Fruit fly (Drosophila melanogaster) whole organism, embryonic: ENCODE results near the gene pps.

Experiments used
- Atf-2 ChIP-seq: fragments of 200-800 bp; sonication (Bioruptor generic); optimal IDR thresholded peaks from 2 replicates; lab custom pipeline; 2016; ENCODE audit warnings: missing biosample characterization, missing genetic modification characterization
- CG10431 ChIP-seq: fragments of 200-800 bp; sonication (Bioruptor generic); optimal IDR thresholded peaks from 3 replicates; lab custom pipeline; 2018; ENCODE audit warnings: missing biosample characterization, mild to moderate bottlenecking, missing genetic modification characterization
- CG10959 ChIP-seq: fragments of 200-800 bp; sonication (Bioruptor generic); IDR thresholded peaks from 2 replicates; pipeline ENCODE4 v1.3.6; 2022; ENCODE audit warnings: missing biosample characterization, missing genetic modification characterization
- CG12391 ChIP-seq: fragments of 200-800 bp; sonication (Bioruptor generic); optimal IDR thresholded peaks from 3 replicates; lab custom pipeline; 2018; ENCODE audit warnings: missing biosample characterization, mild to moderate bottlenecking, missing genetic modification characterization, moderate library complexity
- CG13287 ChIP-seq: fragments of 200-800 bp; sonication (Bioruptor generic); IDR thresholded peaks from 2 replicates; pipeline ENCODE4 v1.3.6; 2022; ENCODE audit warnings: missing biosample characterization, missing genetic modification characterization; ENCODE audit not compliant: partially characterized antibody
- CG13424 ChIP-seq: fragments of 200-800 bp; sonication (Bioruptor generic); optimal IDR thresholded peaks from 2 replicates; lab custom pipeline; 2019; ENCODE audit warnings: missing biosample characterization, mild to moderate bottlenecking, missing genetic modification characterization, moderate library complexity
- CG14050 ChIP-seq: fragments of 200-800 bp; sonication (Bioruptor generic); IDR thresholded peaks from 3 replicates; pipeline ENCODE4 v1.3.6; 2022; ENCODE audit warnings: missing biosample characterization, missing genetic modification characterization
- CG15269 ChIP-seq: fragments of 200-800 bp; sonication (Bioruptor generic); optimal IDR thresholded peaks from 2 replicates; lab custom pipeline; 2018; ENCODE audit warnings: missing biosample characterization, mild to moderate bottlenecking, missing genetic modification characterization, moderate library complexity
- CG16813 ChIP-seq: fragments of 200-800 bp; sonication (Bioruptor generic); IDR thresholded peaks from 3 replicates; pipeline ENCODE4 v1.3.6; 2022; ENCODE audit warnings: missing biosample characterization, missing genetic modification characterization; ENCODE audit not compliant: partially characterized antibody
- CG18476 ChIP-seq: fragments of 200-800 bp; sonication (Bioruptor generic); optimal IDR thresholded peaks from 2 replicates; lab custom pipeline; 2016; ENCODE audit warnings: missing biosample characterization, mild to moderate bottlenecking, missing genetic modification characterization
- CG18619 ChIP-seq: fragments of 200-800 bp; sonication (Bioruptor generic); optimal IDR thresholded peaks from 3 replicates; lab custom pipeline; 2017; ENCODE audit warnings: missing biosample characterization, mild to moderate bottlenecking, missing genetic modification characterization
- CG3163 ChIP-seq: fragments of 200-800 bp; sonication (Bioruptor generic); optimal IDR thresholded peaks from 3 replicates; lab custom pipeline; 2016; ENCODE audit warnings: missing biosample characterization, missing genetic modification characterization
- CG3838 ChIP-seq: fragments of 200-800 bp; sonication (Bioruptor generic); optimal IDR thresholded peaks from 3 replicates; lab custom pipeline; 2016; ENCODE audit warnings: missing biosample characterization, missing genetic modification characterization
- CG5180 ChIP-seq: fragments of 200-800 bp; sonication (Bioruptor generic); optimal IDR thresholded peaks from 3 replicates; lab custom pipeline; 2017; ENCODE audit warnings: missing biosample characterization, missing genetic modification characterization, mild to moderate bottlenecking, moderate library complexity, missing genetic modification reagents
- CG6254 ChIP-seq: fragments of 200-800 bp; sonication (Bioruptor generic); optimal IDR thresholded peaks from 3 replicates; lab custom pipeline; 2017; ENCODE audit warnings: mild to moderate bottlenecking, missing biosample characterization, missing genetic modification reagents, missing genetic modification characterization
- CG6765 ChIP-seq: fragments of 200-800 bp; sonication (Bioruptor generic); optimal IDR thresholded peaks from 3 replicates; lab custom pipeline; 2017; ENCODE audit warnings: missing biosample characterization, mild to moderate bottlenecking, missing genetic modification characterization
- CG7556 ChIP-seq: fragments of 200-800 bp; sonication (Bioruptor generic); optimal IDR thresholded peaks from 2 replicates; lab custom pipeline; 2017; ENCODE audit warnings: missing biosample characterization, mild to moderate bottlenecking, missing genetic modification characterization
- CG7928 ChIP-seq: fragments of 200-800 bp; sonication (Bioruptor generic); optimal IDR thresholded peaks from 2 replicates; lab custom pipeline; 2017; ENCODE audit warnings: missing biosample characterization, mild to moderate bottlenecking, missing genetic modification characterization
- CG8924 ChIP-seq: fragments of 200-800 bp; optimal IDR thresholded peaks from 3 replicates; lab custom pipeline; 2019; ENCODE audit warnings: missing biosample characterization, mild to moderate bottlenecking, missing genetic modification characterization, moderate library complexity
- CG9437 ChIP-seq: fragments of 200-800 bp; sonication (Bioruptor generic); optimal IDR thresholded peaks from 2 replicates; lab custom pipeline; 2018; ENCODE audit warnings: missing biosample characterization, mild to moderate bottlenecking, missing genetic modification characterization
- CoRest ChIP-seq: fragments of 200-800 bp; sonication (Bioruptor generic); optimal IDR thresholded peaks from 3 replicates; lab custom pipeline; 2018; ENCODE audit warnings: missing biosample characterization, mild to moderate bottlenecking, missing genetic modification characterization, moderate library complexity
- Dref ChIP-seq: fragments of 200-800 bp; sonication (Bioruptor generic); IDR thresholded peaks from 2 replicates; pipeline ENCODE4 v1.3.6; 2022; ENCODE audit warnings: missing biosample characterization, missing genetic modification characterization
- Drgx ChIP-seq: fragments of 200-800 bp; sonication (Bioruptor generic); IDR thresholded peaks from 2 replicates; pipeline ENCODE4 v1.3.6; 2022; ENCODE audit warnings: missing biosample characterization, missing genetic modification characterization
- Fer1 ChIP-seq: fragments of 200-800 bp; sonication (Bioruptor generic); optimal IDR thresholded peaks from 2 replicates; lab custom pipeline; 2017; ENCODE audit warnings: missing biosample characterization, mild to moderate bottlenecking, missing genetic modification characterization
- NC2β ChIP-seq: fragments of 200-800 bp; sonication (Bioruptor generic); optimal IDR thresholded peaks from 2 replicates; lab custom pipeline; 2016; ENCODE audit warnings: missing biosample characterization, missing genetic modification characterization
- Ssrp ChIP-seq: fragments of 200-800 bp; sonication (Bioruptor generic); optimal IDR thresholded peaks from 2 replicates; lab custom pipeline; 2018; ENCODE audit warnings: missing biosample characterization, mild to moderate bottlenecking, missing genetic modification characterization, moderate library complexity
- Xbp1 ChIP-seq: fragments of 200-800 bp; sonication (Bioruptor generic); optimal IDR thresholded peaks from 3 replicates; lab custom pipeline; 2016; ENCODE audit warnings: missing biosample characterization, mild to moderate bottlenecking, missing genetic modification characterization
- Xrp1 ChIP-seq: fragments of 200-800 bp; sonication (Bioruptor generic); IDR thresholded peaks from 2 replicates; pipeline ENCODE4 v1.3.6; 2022; ENCODE audit warnings: missing biosample characterization, missing genetic modification characterization
- bab2 ChIP-seq: fragments of 200-800 bp; sonication (Bioruptor generic); optimal IDR thresholded peaks from 2 replicates; lab custom pipeline; 2016; ENCODE audit warnings: missing biosample characterization, missing genetic modification characterization
- bbx ChIP-seq: fragments of 200-800 bp; sonication (Bioruptor generic); IDR thresholded peaks from 2 replicates; pipeline ENCODE4 v1.3.6; 2022; ENCODE audit warnings: missing biosample characterization, missing genetic modification characterization; ENCODE audit not compliant: partially characterized antibody
- btn ChIP-seq: fragments of 200-800 bp; sonication (Bioruptor generic); optimal IDR thresholded peaks from 2 replicates; lab custom pipeline; 2016; ENCODE audit warnings: missing biosample characterization, missing genetic modification characterization
- cad ChIP-seq: fragments of >200 bp; optimal IDR thresholded peaks from 2 replicates; lab custom pipeline; 2017; ENCODE audit warnings: missing biosample characterization, missing genetic modification characterization
- crol ChIP-seq: fragments of 200-800 bp; sonication (Bioruptor generic); IDR thresholded peaks from 2 replicates; pipeline ENCODE4 v1.3.6; 2022; ENCODE audit warnings: missing biosample characterization, missing genetic modification characterization
- dan ChIP-seq: fragments of 200-800 bp; sonication (Bioruptor generic); IDR thresholded peaks from 2 replicates; pipeline ENCODE4 v1.3.6; 2022; ENCODE audit warnings: missing biosample characterization, missing genetic modification characterization
- dimm ChIP-seq: fragments of 200-800 bp; sonication (Bioruptor generic); IDR thresholded peaks from 2 replicates; pipeline ENCODE4 v1.3.6; 2022; ENCODE audit warnings: missing biosample characterization, missing genetic modification characterization
- disco-r ChIP-seq: fragments of 200-800 bp; sonication (Bioruptor generic); optimal IDR thresholded peaks from 2 replicates; lab custom pipeline; 2016; ENCODE audit warnings: missing biosample characterization, missing genetic modification characterization
- dmrt99B ChIP-seq: fragments of 200-800 bp; sonication (Bioruptor generic); optimal IDR thresholded peaks from 2 replicates; lab custom pipeline; 2018; ENCODE audit warnings: missing biosample characterization, mild to moderate bottlenecking, missing genetic modification characterization, moderate library complexity
- en ChIP-seq: fragments of 200-800 bp; sonication (Bioruptor generic); optimal IDR thresholded peaks from 2 replicates; lab custom pipeline; 2016; ENCODE audit warnings: missing biosample characterization, missing genetic modification characterization
- esg ChIP-seq: fragments of 200-800 bp; sonication (Bioruptor generic); conservative IDR thresholded peaks from 2 replicates; pipeline ENCODE4 v1.3.6; 2022; ENCODE audit warnings: missing biosample characterization, missing genetic modification characterization
- grn ChIP-seq: fragments of 200-800 bp; sonication (Bioruptor generic); optimal IDR thresholded peaks from 3 replicates; lab custom pipeline; 2017; ENCODE audit warnings: missing biosample characterization, missing genetic modification characterization
- h ChIP-seq: fragments of >200 bp; optimal IDR thresholded peaks from 2 replicates; lab custom pipeline; 2017
- hb ChIP-seq: fragments of 200-800 bp; sonication (Bioruptor generic); IDR thresholded peaks from 3 replicates; pipeline ENCODE4 v1.3.6; 2022; ENCODE audit warnings: missing biosample characterization, missing genetic modification characterization; ENCODE audit not compliant: partially characterized antibody
- mld ChIP-seq: fragments of 200-800 bp; sonication (Bioruptor generic); IDR thresholded peaks from 3 replicates; pipeline ENCODE4 v1.3.6; 2022; ENCODE audit warnings: missing biosample characterization, missing genetic modification characterization; ENCODE audit not compliant: partially characterized antibody
- pros ChIP-seq: fragments of 200-800 bp; sonication (Bioruptor generic); optimal IDR thresholded peaks from 3 replicates; lab custom pipeline; 2019; ENCODE audit warnings: missing biosample characterization, mild to moderate bottlenecking, missing genetic modification characterization, moderate library complexity
- shn ChIP-seq: fragments of 200-800 bp; sonication (Bioruptor generic); optimal IDR thresholded peaks from 3 replicates; lab custom pipeline; 2016; ENCODE audit warnings: missing biosample characterization, missing genetic modification characterization
- sisA ChIP-seq: fragments of 200-800 bp; sonication (Bioruptor generic); IDR thresholded peaks from 2 replicates; pipeline ENCODE4 v1.3.6; 2022; ENCODE audit warnings: missing biosample characterization, missing genetic modification characterization
- slbo ChIP-seq: fragments of 200-800 bp; sonication (Bioruptor generic); IDR thresholded peaks from 2 replicates; pipeline ENCODE4 v1.3.6; 2022; ENCODE audit warnings: missing biosample characterization, missing genetic modification characterization
- slou ChIP-seq: fragments of 200-800 bp; sonication (Bioruptor generic); optimal IDR thresholded peaks from 3 replicates; lab custom pipeline; 2016; ENCODE audit warnings: missing biosample characterization, missing genetic modification characterization
- vvl ChIP-seq: fragments of 200-800 bp; sonication (Bioruptor generic); IDR thresholded peaks from 2 replicates; pipeline ENCODE4 v1.3.6; 2022; ENCODE audit warnings: missing biosample characterization, missing genetic modification characterization

The pps gene

dm6 chr3R:12442601-12443533 is 29.2 kb downstream of the pps start (continued):
- TF ChIP-seq cad (GFP tag; lab: Kevin White, UChicago), result no peak
- no peak for TF ChIP-seq bbx (GFP tag; lab: Robert Waterston, UW)
- no peak for TF ChIP-seq dimm
- no peak for TF ChIP-seq disco-r (GFP tag; lab: Kevin White, UChicago)
- TF ChIP-seq CG10959 (GFP tag; lab: Robert Waterston, UW), result no peak
- no peak for TF ChIP-seq CG6254 (GFP tag; lab: Kevin White, UChicago)
- no peak for TF ChIP-seq sisA
- TF ChIP-seq CG15269 (tag; lab: Kevin White, UChicago), result peak; percentile 71
- TF ChIP-seq CG14050 (GFP tag; lab: Robert Waterston, UW), result 0 out of 3 replicates have a peak, but pooled peaks have one; percentile 23
- TF ChIP-seq grn, result no peak
- no peak for TF ChIP-seq CG10431
- TF ChIP-seq en (GFP tag; lab: Kevin White, UChicago), result no peak
- TF ChIP-seq CG3838, result no peak
- TF ChIP-seq hb (GFP tag; lab: Robert Waterston, UW), result no peak
- no peak for TF ChIP-seq Dref (GFP tag; lab: Robert Waterston, UW)
- no peak for TF ChIP-seq CG6765
- peak; percentile 4 for TF ChIP-seq CG3163
- peak; percentile 33 for TF ChIP-seq Fer1
- peak; percentile 27 for TF ChIP-seq CG8924
- peak; percentile 30; the same call in 1 of the 2 replicates for TF ChIP-seq Xrp1 (GFP tag; lab: Robert Waterston, UW)
- TF ChIP-seq dan (GFP tag; lab: Robert Waterston, UW), result no peak
- no peak for TF ChIP-seq slou (GFP tag; lab: Kevin White, UChicago)
- no peak for TF ChIP-seq mld (GFP tag; lab: Robert Waterston, UW)
- TF ChIP-seq crol, result no peak
- peak; percentile 37 for TF ChIP-seq CG7556 (GFP tag; lab: Kevin White, UChicago)
- no peak for TF ChIP-seq h (lab: Kevin White, UChicago)
- peak; percentile 58 for TF ChIP-seq CoRest
- TF ChIP-seq CG7928 (GFP tag; lab: Kevin White, UChicago), result no peak
- no peak for TF ChIP-seq CG16813 (GFP tag; lab: Robert Waterston, UW)
- no peak for TF ChIP-seq shn (GFP tag; lab: Kevin White, UChicago)
- TF ChIP-seq CG18476 (GFP tag; lab: Kevin White, UChicago), result no peak
- no peak for TF ChIP-seq vvl (GFP tag; lab: Robert Waterston, UW)
- TF ChIP-seq CG13287 (GFP tag; lab: Robert Waterston, UW), result no peak
- TF ChIP-seq Drgx (GFP tag; lab: Robert Waterston, UW), result peak; percentile 55
- TF ChIP-seq CG9437 (GFP tag; lab: Kevin White, UChicago), result no peak
- no peak for TF ChIP-seq NC2β (GFP tag; lab: Kevin White, UChicago)
- no peak for TF ChIP-seq esg
- peak; percentile 53 for TF ChIP-seq CG13424 (tag; lab: Kevin White, UChicago)
- TF ChIP-seq btn (GFP tag; lab: Kevin White, UChicago), result no peak
- peak; percentile 16 for TF ChIP-seq CG12391 (tag; lab: Kevin White, UChicago)
- no peak for TF ChIP-seq Ssrp (tag; lab: Kevin White, UChicago)
- peak; percentile 8 for TF ChIP-seq Xbp1 (GFP tag; lab: Kevin White, UChicago)
- no peak for TF ChIP-seq CG18619
- no peak for TF ChIP-seq Atf-2 (GFP tag; lab: Kevin White, UChicago)
- no peak for TF ChIP-seq bab2 (GFP tag; lab: Kevin White, UChicago)
- peak; percentile 51; the same call in 1 of the 2 replicates for TF ChIP-seq slbo (GFP tag; lab: Robert Waterston, UW)
- TF ChIP-seq dmrt99B (tag; lab: Kevin White, UChicago), result peak; percentile 39
- TF ChIP-seq CG5180 (GFP tag; lab: Kevin White, UChicago), result no peak
- TF ChIP-seq pros, result no peak
